Worm (Caenorhabditis elegans) whole organism, young adult: ENCODE results near the gene F56D3.1.

Experiments
- B0035.1 ChIP-seq: sonication (generic microtip); optimal IDR thresholded peaks from 2 replicates; lab custom pipeline; 2016; ENCODE audit warnings: missing genetic modification characterization, mild to moderate bottlenecking, missing compliant biosample characterization, missing genotype, missing genetic modification reagents
- C17E4.6 ChIP-seq: fragments of 200-800 bp; sonication (Bioruptor generic); IDR thresholded peaks from 2 replicates; pipeline ENCODE4 v1.3.6; 2022; ENCODE audit warnings: missing genetic modification reagents, missing genetic modification characterization, missing compliant biosample characterization
- attf-5 ChIP-seq: fragments of 200-800 bp; sonication (Bioruptor generic); optimal IDR thresholded peaks from 2 replicates; lab custom pipeline; 2018; ENCODE audit warnings: mild to moderate bottlenecking, missing genetic modification characterization, missing compliant biosample characterization
- chd-7 ChIP-seq: sonication (generic microtip); optimal IDR thresholded peaks from 2 replicates; lab custom pipeline; 2016; ENCODE audit warnings: mild to moderate bottlenecking, missing genetic modification characterization, moderate library complexity, missing compliant biosample characterization
- dpl-1 ChIP-seq: fragments of 150-350 bp; optimal IDR thresholded peaks from 2 replicates; lab custom pipeline; 2014; ENCODE audit warnings: missing biosample characterization, missing genetic modification reagents, missing genetic modification characterization
- lir-1 ChIP-seq: fragments of 200-800 bp; sonication (Bioruptor generic); conservative IDR thresholded peaks from 2 replicates; pipeline ENCODE4 v1.3.6; 2022; ENCODE audit warnings: missing genetic modification reagents, missing genetic modification characterization, missing compliant biosample characterization
- lsl-1 ChIP-seq: fragments of 200-800 bp; sonication (Bioruptor generic); optimal IDR thresholded peaks from 2 replicates; lab custom pipeline; 2018; ENCODE audit warnings: mild to moderate bottlenecking, missing genetic modification characterization, moderate library complexity, missing compliant biosample characterization
- mxl-1 ChIP-seq: sonication (generic microtip); optimal IDR thresholded peaks from 2 replicates; lab custom pipeline; 2016; ENCODE audit warnings: missing genetic modification characterization, missing compliant biosample characterization
- nhr-120 ChIP-seq: fragments of 200-800 bp; sonication (Bioruptor generic); IDR thresholded peaks from 2 replicates; pipeline ENCODE4 v1.3.6; 2022; ENCODE audit warnings: missing genetic modification characterization, missing compliant biosample characterization
- pha-4 ChIP-seq: fragments of 150-350 bp; sonication (generic microtip); optimal IDR thresholded peaks from 2 replicates; lab custom pipeline; 2014; ENCODE audit warnings: missing biosample characterization, missing genetic modification reagents, missing genetic modification characterization
- unc-62 ChIP-seq: fragments of 150-350 bp; optimal IDR thresholded peaks from 2 replicates; lab custom pipeline; 2014; ENCODE audit warnings: missing biosample characterization, missing genetic modification reagents, missing genetic modification characterization
- ztf-6 ChIP-seq: fragments of 200-800 bp; sonication (Bioruptor generic); IDR thresholded peaks from 2 replicates; pipeline ENCODE4 v1.3.6; 2022; ENCODE audit warnings: missing genetic modification reagents, missing genetic modification characterization, missing compliant biosample characterization

ce11 chrII:4170508-4170907 lies 24.4 kb downstream of the F56D3.1 start, which contains the start of gene R03H10.5:
- TF ChIP-seq ztf-6 (GFP tag; lab: Robert Waterston, UW) (no peak), attf-5 (GFP tag; lab: Kevin White, UChicago) (no peak), lsl-1 (GFP tag; lab: Kevin White, UChicago) (no peak), C17E4.6 (GFP tag; lab: Robert Waterston, UW) (no peak), unc-62 (GFP tag; lab: Kevin White, UChicago) (no peak), dpl-1 (GFP tag; lab: Kevin White, UChicago) (no peak), lir-1 (no peak), B0035.1 (tag; lab: Kevin White, UChicago) (no peak), pha-4 (tag; lab: Kevin White, UChicago) (no peak), mxl-1 (tag; lab: Kevin White, UChicago) (no peak), nhr-120 (no peak), chd-7 (no peak)
